Fruit fly (Drosophila melanogaster) whole organism, embryonic: ENCODE results near the gene Myo28B1.

Experiments
- Abd-B ChIP-seq: fragments of 200-800 bp; sonication (Bioruptor generic); optimal IDR thresholded peaks from 2 replicates; lab custom pipeline; 2018; ENCODE audit warnings: missing biosample characterization, mild to moderate bottlenecking, missing genetic modification characterization, moderate library complexity
- Antp ChIP-seq: fragments of 200-800 bp; sonication (Bioruptor generic); optimal IDR thresholded peaks from 3 replicates; lab custom pipeline; 2016; ENCODE audit warnings: missing biosample characterization, missing genetic modification characterization
- B-H1 ChIP-seq: fragments of 200-800 bp; sonication (Bioruptor generic); IDR thresholded peaks from 3 replicates; pipeline ENCODE4 v1.3.6; 2022; ENCODE audit warnings: missing biosample characterization, missing genetic modification characterization
- Bgb ChIP-seq: fragments of 200-800 bp; sonication (Bioruptor generic); IDR thresholded peaks from 2 replicates; pipeline ENCODE4 v1.3.6; 2022; ENCODE audit warnings: missing biosample characterization, missing genetic modification characterization; ENCODE audit not compliant: partially characterized antibody
- CG10565 ChIP-seq: fragments of 200-800 bp; sonication (Bioruptor generic); optimal IDR thresholded peaks from 3 replicates; lab custom pipeline; 2016; ENCODE audit warnings: missing biosample characterization, mild to moderate bottlenecking, missing genetic modification characterization
- CG12219 ChIP-seq: fragments of 200-800 bp; sonication (Bioruptor generic); optimal IDR thresholded peaks from 3 replicates; lab custom pipeline; 2018; ENCODE audit warnings: missing biosample characterization, mild to moderate bottlenecking, missing genetic modification characterization
- CG12236 ChIP-seq: fragments of 200-800 bp; sonication (Bioruptor generic); optimal IDR thresholded peaks from 2 replicates; lab custom pipeline; 2016; ENCODE audit warnings: missing biosample characterization, missing genetic modification characterization
- CG12391 ChIP-seq: fragments of 200-800 bp; sonication (Bioruptor generic); optimal IDR thresholded peaks from 3 replicates; lab custom pipeline; 2018; ENCODE audit warnings: missing biosample characterization, mild to moderate bottlenecking, missing genetic modification characterization, moderate library complexity
- CG12659 ChIP-seq: fragments of 200-800 bp; sonication (Bioruptor generic); optimal IDR thresholded peaks from 3 replicates; lab custom pipeline; 2017; ENCODE audit warnings: mild to moderate bottlenecking, missing biosample characterization, missing genetic modification reagents, missing genetic modification characterization
- CG12769 ChIP-seq: fragments of 200-800 bp; sonication (Bioruptor generic); optimal IDR thresholded peaks from 2 replicates; lab custom pipeline; 2019; ENCODE audit warnings: missing biosample characterization, mild to moderate bottlenecking, missing genetic modification characterization, moderate library complexity
- CG17385 ChIP-seq: fragments of 200-800 bp; sonication (Bioruptor generic); optimal IDR thresholded peaks from 3 replicates; lab custom pipeline; 2018; ENCODE audit warnings: missing biosample characterization, mild to moderate bottlenecking, missing genetic modification characterization
- CG17612 ChIP-seq: fragments of 200-800 bp; sonication (Bioruptor generic); IDR thresholded peaks from 2 replicates; pipeline ENCODE4 v1.3.6; 2022; ENCODE audit warnings: missing biosample characterization, missing genetic modification characterization
- CG18262 ChIP-seq: fragments of 200-800 bp; optimal IDR thresholded peaks from 3 replicates; lab custom pipeline; 2019; ENCODE audit warnings: missing biosample characterization, mild to moderate bottlenecking, missing genetic modification characterization, moderate library complexity
- CG32532 ChIP-seq: fragments of 200-800 bp; sonication (Bioruptor generic); IDR thresholded peaks from 2 replicates; pipeline ENCODE4 v1.3.6; 2022; ENCODE audit warnings: missing biosample characterization, missing genetic modification characterization
- CG32772 ChIP-seq: fragments of 200-800 bp; sonication (Bioruptor generic); IDR thresholded peaks from 2 replicates; pipeline ENCODE4 v1.3.6; 2022; ENCODE audit warnings: missing biosample characterization, missing genetic modification characterization
- CG43689 ChIP-seq: fragments of 200-800 bp; sonication (Bioruptor generic); IDR thresholded peaks from 2 replicates; pipeline ENCODE4 v1.3.6; 2022; ENCODE audit warnings: missing biosample characterization, missing genetic modification characterization
- CG5180 ChIP-seq: fragments of 200-800 bp; sonication (Bioruptor generic); optimal IDR thresholded peaks from 3 replicates; lab custom pipeline; 2017; ENCODE audit warnings: missing biosample characterization, missing genetic modification characterization, mild to moderate bottlenecking, moderate library complexity, missing genetic modification reagents
- CG7357 ChIP-seq: fragments of 200-800 bp; sonication (Bioruptor generic); IDR thresholded peaks from 3 replicates; pipeline ENCODE4 v1.3.6; 2022; ENCODE audit warnings: missing biosample characterization, missing genetic modification characterization
- CG8281 ChIP-seq: fragments of 200-800 bp; sonication (Bioruptor generic); optimal IDR thresholded peaks from 2 replicates; lab custom pipeline; 2018; ENCODE audit warnings: missing biosample characterization, mild to moderate bottlenecking, missing genetic modification characterization, moderate library complexity
- CG8924 ChIP-seq: fragments of 200-800 bp; optimal IDR thresholded peaks from 3 replicates; lab custom pipeline; 2019; ENCODE audit warnings: missing biosample characterization, mild to moderate bottlenecking, missing genetic modification characterization, moderate library complexity
- CG9727 ChIP-seq: fragments of 200-800 bp; sonication (Bioruptor generic); optimal IDR thresholded peaks from 3 replicates; lab custom pipeline; 2017; ENCODE audit warnings: missing biosample characterization, mild to moderate bottlenecking, missing genetic modification characterization
- Camta ChIP-seq: fragments of 200-800 bp; sonication (Bioruptor generic); optimal IDR thresholded peaks from 2 replicates; lab custom pipeline; 2016; ENCODE audit warnings: missing biosample characterization, missing genetic modification characterization
- CrebB ChIP-seq: fragments of 200-800 bp; sonication (Bioruptor generic); optimal IDR thresholded peaks from 3 replicates; lab custom pipeline; 2018; ENCODE audit warnings: missing biosample characterization, mild to moderate bottlenecking, missing genetic modification characterization
- D19B ChIP-seq: fragments of 200-800 bp; sonication (Bioruptor generic); optimal IDR thresholded peaks from 2 replicates; lab custom pipeline; 2017; ENCODE audit warnings: missing biosample characterization, mild to moderate bottlenecking, missing genetic modification characterization
- Elba2 ChIP-seq: fragments of 200-800 bp; sonication (Bioruptor generic); optimal IDR thresholded peaks from 3 replicates; lab custom pipeline; 2016; ENCODE audit warnings: missing biosample characterization, missing genetic modification characterization
- HLH4C ChIP-seq: fragments of 200-800 bp; sonication (Bioruptor generic); IDR thresholded peaks from 3 replicates; pipeline ENCODE4 v1.3.6; 2022; ENCODE audit warnings: missing biosample characterization, missing genetic modification characterization; ENCODE audit not compliant: partially characterized antibody
- Hr51 ChIP-seq, 2 experiments: fragments of 200-800 bp; sonication (Bioruptor generic); optimal IDR thresholded peaks; 2 replicates in 1 of 2; 3 replicates in 1 of 2; lab custom pipeline; 2016 to 2018; ENCODE audit warnings: missing biosample characterization in 2 of 2, missing genetic modification characterization in 2 of 2, mild to moderate bottlenecking in 1 of 2, moderate library complexity in 1 of 2
- Jarid2 ChIP-seq: fragments of 200-800 bp; sonication (Bioruptor generic); optimal IDR thresholded peaks from 3 replicates; lab custom pipeline; 2017; ENCODE audit warnings: mild to moderate bottlenecking, missing biosample characterization, missing genetic modification reagents, missing genetic modification characterization
- Lim3 ChIP-seq: fragments of 200-800 bp; sonication (Bioruptor generic); IDR thresholded peaks from 2 replicates; pipeline ENCODE4 v1.3.6; 2022; ENCODE audit warnings: missing biosample characterization, missing genetic modification characterization
- Side ChIP-seq: fragments of 200-800 bp; sonication (Bioruptor generic); optimal IDR thresholded peaks from 2 replicates; lab custom pipeline; 2016; ENCODE audit warnings: missing biosample characterization, missing genetic modification characterization
- Usf ChIP-seq: fragments of 200-800 bp; sonication (Bioruptor generic); optimal IDR thresholded peaks from 2 replicates; lab custom pipeline; 2017; ENCODE audit warnings: missing genotype, missing biosample characterization, missing genetic modification characterization
- bab2 ChIP-seq: fragments of 200-800 bp; sonication (Bioruptor generic); optimal IDR thresholded peaks from 2 replicates; lab custom pipeline; 2016; ENCODE audit warnings: missing biosample characterization, missing genetic modification characterization
- bowl ChIP-seq: fragments of 200-800 bp; sonication (Bioruptor generic); IDR thresholded peaks from 2 replicates; pipeline ENCODE4 v1.3.6; 2022; ENCODE audit warnings: missing biosample characterization, missing genetic modification characterization
- croc ChIP-seq: fragments of 200-800 bp; sonication (Bioruptor generic); conservative IDR thresholded peaks from 3 replicates; pipeline ENCODE4 v1.3.6; 2022; ENCODE audit warnings: missing biosample characterization, missing genetic modification characterization
- crp ChIP-seq, 2 experiments: fragments of 200-800 bp; sonication (Bioruptor generic); optimal IDR thresholded peaks; 2 replicates in 1 of 2; 3 replicates in 1 of 2; lab custom pipeline; 2017; ENCODE audit warnings: missing biosample characterization in 2 of 2, missing genetic modification characterization in 2 of 2, mild to moderate bottlenecking in 1 of 2, moderate library complexity in 1 of 2
- dmrt99B ChIP-seq: fragments of 200-800 bp; sonication (Bioruptor generic); optimal IDR thresholded peaks from 2 replicates; lab custom pipeline; 2018; ENCODE audit warnings: missing biosample characterization, mild to moderate bottlenecking, missing genetic modification characterization, moderate library complexity
- gcm2 ChIP-seq: fragments of 200-800 bp; sonication (Bioruptor generic); optimal IDR thresholded peaks from 2 replicates; lab custom pipeline; 2016; ENCODE audit warnings: missing biosample characterization, missing genetic modification characterization
- lbe ChIP-seq: fragments of 200-800 bp; sonication (Bioruptor generic); optimal IDR thresholded peaks from 2 replicates; lab custom pipeline; 2016; ENCODE audit warnings: missing biosample characterization, mild to moderate bottlenecking, missing genetic modification characterization
- lmd ChIP-seq: fragments of 200-800 bp; sonication (Bioruptor generic); IDR thresholded peaks from 2 replicates; pipeline ENCODE4 v1.3.6; 2022; ENCODE audit warnings: missing biosample characterization, missing genetic modification characterization
- luna ChIP-seq: fragments of 200-800 bp; sonication (Bioruptor generic); optimal IDR thresholded peaks from 2 replicates; lab custom pipeline; 2016; ENCODE audit warnings: missing biosample characterization, missing genetic modification characterization
- onecut ChIP-seq: fragments of 200-800 bp; sonication (Bioruptor generic); IDR thresholded peaks from 2 replicates; pipeline ENCODE4 v1.3.6; 2022; ENCODE audit warnings: missing biosample characterization, missing genetic modification characterization
- pb ChIP-seq: fragments of 200-800 bp; sonication (Bioruptor generic); optimal IDR thresholded peaks from 3 replicates; lab custom pipeline; 2016; ENCODE audit warnings: missing biosample characterization, missing genetic modification characterization
- phol ChIP-seq: fragments of 200-800 bp; sonication (Bioruptor generic); optimal IDR thresholded peaks from 3 replicates; lab custom pipeline; 2018; ENCODE audit warnings: missing biosample characterization, mild to moderate bottlenecking, missing genetic modification characterization, moderate library complexity
- ro ChIP-seq: fragments of 200-800 bp; sonication (Bioruptor generic); IDR thresholded peaks from 2 replicates; pipeline ENCODE4 v1.3.6; 2022; ENCODE audit warnings: missing biosample characterization, missing genetic modification characterization
- seq ChIP-seq: fragments of 200-800 bp; sonication (Bioruptor generic); IDR thresholded peaks from 2 replicates; pipeline ENCODE4 v1.3.6; 2022; ENCODE audit warnings: missing biosample characterization, missing genetic modification characterization
- sqz ChIP-seq: fragments of 200-800 bp; sonication (Bioruptor generic); optimal IDR thresholded peaks from 3 replicates; lab custom pipeline; 2018; ENCODE audit warnings: missing biosample characterization, mild to moderate bottlenecking, missing genetic modification characterization
- tap ChIP-seq: fragments of 200-800 bp; optimal IDR thresholded peaks from 3 replicates; lab custom pipeline; 2019; ENCODE audit warnings: missing biosample characterization, mild to moderate bottlenecking, missing genetic modification characterization, moderate library complexity
- unpg ChIP-seq: fragments of 200-800 bp; sonication (Bioruptor generic); optimal IDR thresholded peaks from 3 replicates; lab custom pipeline; 2018; ENCODE audit warnings: missing biosample characterization, mild to moderate bottlenecking, missing genetic modification characterization, moderate library complexity
- vfl ChIP-seq: fragments of 200-800 bp; sonication (Bioruptor generic); optimal IDR thresholded peaks from 2 replicates; lab custom pipeline; 2016; ENCODE audit warnings: missing biosample characterization, missing genetic modification characterization

Gene Myo28B1

DNA sequence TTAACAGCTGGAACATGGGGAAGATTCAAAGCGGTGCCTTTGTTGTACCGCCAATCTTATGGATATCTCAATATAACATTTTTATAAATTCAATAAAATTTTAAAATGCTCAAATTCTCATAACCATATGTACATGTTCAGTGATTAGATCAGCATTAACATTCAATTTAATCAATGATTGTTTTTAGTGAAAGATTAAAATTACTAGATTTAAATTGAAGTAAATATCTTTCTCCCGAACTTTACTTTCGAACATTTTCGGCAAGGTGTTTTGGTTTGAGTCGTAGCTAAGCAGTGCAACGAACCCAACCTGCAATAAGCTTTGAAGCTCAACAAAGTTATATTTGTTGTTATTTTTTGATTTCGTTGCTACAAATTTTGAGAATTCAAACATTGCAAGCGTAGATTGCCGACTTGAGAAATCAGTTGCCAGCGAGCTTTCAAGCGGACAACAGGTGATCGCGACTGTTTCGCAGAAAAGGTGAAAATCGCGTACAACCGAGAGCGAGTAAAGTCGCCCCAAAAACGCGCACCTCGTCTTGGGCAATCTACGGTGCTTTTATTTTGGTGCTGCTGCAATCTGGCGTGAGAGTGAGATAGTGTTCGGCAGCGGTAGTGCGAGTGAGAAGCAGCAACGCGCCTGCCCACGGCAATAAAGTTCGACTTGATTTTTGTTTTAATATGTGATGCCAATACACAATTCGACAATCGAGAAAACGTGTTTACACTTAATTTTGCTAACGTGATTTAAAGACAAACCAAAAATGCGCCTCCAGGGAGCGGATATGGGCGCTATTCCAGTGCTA, 36.7 kb downstream of the Myo28B1 start, which contains the start of gene Tep3 (continued):
- TF ChIP-seq sqz (GFP tag; lab: Kevin White, UChicago) (no peak), CG17612 (GFP tag; lab: Robert Waterston, UW) (no peak), lmd (GFP tag; lab: Robert Waterston, UW) (no peak), luna (GFP tag; lab: Kevin White, UChicago) (no peak), bowl (GFP tag; lab: Robert Waterston, UW) (no peak), phol (tag; lab: Kevin White, UChicago) (no peak), CG18262 (tag; lab: Kevin White, UChicago) (no peak), gcm2 (GFP tag; lab: Kevin White, UChicago) (no peak), Lim3 (no peak), Jarid2 (GFP tag; lab: Kevin White, UChicago) (peak; percentile 55), croc (no peak), CG7357 (GFP tag; lab: Robert Waterston, UW) (no peak; the same call in 2 of the 3 replicates), Bgb (GFP tag; lab: Robert Waterston, UW) (peak; percentile 32; the same call in 1 of the 2 replicates), Hr51 (GFP tag; optimal IDR thresholded peaks at IDR 0.05; lab: Kevin White, UChicago) (no peak), CG12659 (peak; percentile 13), CG32532 (GFP tag; lab: Robert Waterston, UW) (peak; percentile 62), pb (GFP tag; lab: Kevin White, UChicago) (no peak), tap (tag; lab: Kevin White, UChicago) (no peak), CG43689 (no peak), Side (GFP tag; lab: Kevin White, UChicago) (peak; percentile 4), CG32772 (no peak), CrebB (tag; lab: Kevin White, UChicago) (peak; percentile 23), CG8924 (no peak), Antp (GFP tag; lab: Kevin White, UChicago) (peak; percentile 20), unpg (GFP tag; lab: Kevin White, UChicago) (peak; percentile 14), Camta (no peak), lbe (peak; percentile 13), bab2 (GFP tag; lab: Kevin White, UChicago) (peak; percentile 24), vfl (GFP tag; lab: Kevin White, UChicago) (no peak), ro (GFP tag; lab: Robert Waterston, UW) (no peak), dmrt99B (tag; lab: Kevin White, UChicago) (no peak), D19B (GFP tag; lab: Kevin White, UChicago) (no peak), CG12236 (GFP tag; lab: Kevin White, UChicago) (no peak), Elba2 (GFP tag; lab: Kevin White, UChicago) (no peak), CG12391 (tag; lab: Kevin White, UChicago) (no peak), Usf (GFP tag; lab: Kevin White, UChicago) (no peak), Abd-B (no peak), CG9727 (peak; percentile 19), crp (GFP tag; optimal IDR thresholded peaks at IDR 0.05; lab: Kevin White, UChicago) (no peak), seq (GFP tag; lab: Robert Waterston, UW) (no peak), CG17385 (GFP tag; lab: Kevin White, UChicago) (no peak), B-H1 (GFP tag; lab: Robert Waterston, UW) (no peak), CG12219 (no peak), CG8281 (peak; percentile 54), onecut (GFP tag; lab: Robert Waterston, UW) (no peak), HLH4C (no peak), CG12769 (tag; lab: Kevin White, UChicago) (peak; percentile 5), CG5180 (no peak), CG10565 (GFP tag; lab: Kevin White, UChicago) (no peak)
